Worm (Caenorhabditis elegans) whole organism, dauer: ENCODE results near the gene patr-1.
"Not testable (repeated sequence)": the region's sequence is repeated elsewhere in the genome, so short reads cannot be mapped to it uniquely, and the experiment has no call there.

Experiments
- unc-62 ChIP-seq: sonication (generic microtip); optimal IDR thresholded peaks from 2 replicates; lab custom pipeline; 2017; ENCODE audit warnings: missing biosample characterization, missing genetic modification reagents, missing genetic modification characterization

patr-1 gene

DNA sequence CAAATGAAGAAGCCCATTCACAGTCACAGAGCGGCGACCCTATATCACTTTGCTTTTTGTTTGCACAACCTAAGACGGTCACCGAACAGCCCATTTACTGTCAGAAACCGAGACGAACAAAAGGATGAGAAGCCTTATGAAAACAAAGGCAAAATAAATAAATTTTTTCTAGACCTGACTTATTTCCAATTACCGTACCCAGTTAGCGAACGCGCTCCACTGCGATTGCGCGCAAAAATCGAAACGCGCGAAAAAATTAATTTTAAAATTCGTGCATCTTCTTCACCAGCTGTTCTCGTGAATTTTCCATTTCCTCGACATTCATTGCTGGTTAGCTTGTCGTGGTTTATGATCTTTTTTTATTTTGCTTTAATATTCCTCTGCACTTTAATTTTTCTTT, 4.8 kb upstream of the patr-1 start, which contains the start of gene F43G6.16:
TSS of gene F43G6.16 (minus strand) at position 141 of the 400 bp plus-strand sequence.
- TF ChIP-seq unc-62 (GFP tag; lab: Kevin White, UChicago): no peak

DNA sequence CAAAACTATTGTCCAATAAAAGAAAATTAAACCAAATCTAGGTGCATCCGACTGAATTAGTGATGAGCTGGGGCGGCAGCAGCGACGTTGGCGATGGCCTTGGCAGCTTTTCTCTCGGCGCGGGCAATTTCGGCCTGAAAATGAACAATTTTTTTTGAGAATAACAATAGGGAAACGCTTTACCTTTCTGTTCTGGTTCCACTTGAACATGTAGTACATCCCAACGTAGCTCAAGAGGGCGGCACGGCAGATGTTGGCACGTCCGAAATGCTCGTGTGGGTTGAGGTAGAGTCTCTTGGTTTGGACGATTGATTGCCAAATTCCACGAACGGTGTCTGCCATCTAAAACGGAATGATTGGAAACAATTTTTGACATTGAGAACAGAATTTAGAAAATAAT, 3.5 kb downstream of the patr-1 start, which contains the start of gene F44E5.1:
TSS of gene F44E5.1 (minus strand) at position 342 of the 400 bp plus-strand sequence.
- no peak for TF ChIP-seq unc-62 (GFP tag; lab: Kevin White, UChicago)

DNA sequence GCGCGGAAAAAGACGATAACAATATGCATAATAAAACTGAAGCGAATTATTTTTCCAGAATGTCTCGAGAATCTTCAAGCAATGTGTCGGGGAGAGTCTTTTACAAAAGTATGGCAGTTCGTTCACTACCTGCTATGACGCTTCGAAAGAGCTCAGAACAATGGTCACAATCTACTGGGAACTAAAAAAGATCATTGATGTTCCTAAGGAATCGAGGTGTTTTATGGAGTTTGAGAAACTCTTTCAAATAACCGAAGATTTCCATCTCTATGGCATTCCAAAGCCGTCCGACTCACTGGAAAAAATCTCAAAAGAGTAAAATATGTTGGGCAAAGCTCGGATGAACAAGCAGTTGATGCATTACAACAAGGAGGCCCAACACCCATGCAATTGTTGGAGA, 5.4 kb downstream of the patr-1 start, which contains the start of gene F44E5.15:
TSS of gene F44E5.15 (plus strand) at position 301 of the 400 bp plus-strand sequence.
- TF ChIP-seq unc-62 (GFP tag; lab: Kevin White, UChicago): no peak

DNA sequence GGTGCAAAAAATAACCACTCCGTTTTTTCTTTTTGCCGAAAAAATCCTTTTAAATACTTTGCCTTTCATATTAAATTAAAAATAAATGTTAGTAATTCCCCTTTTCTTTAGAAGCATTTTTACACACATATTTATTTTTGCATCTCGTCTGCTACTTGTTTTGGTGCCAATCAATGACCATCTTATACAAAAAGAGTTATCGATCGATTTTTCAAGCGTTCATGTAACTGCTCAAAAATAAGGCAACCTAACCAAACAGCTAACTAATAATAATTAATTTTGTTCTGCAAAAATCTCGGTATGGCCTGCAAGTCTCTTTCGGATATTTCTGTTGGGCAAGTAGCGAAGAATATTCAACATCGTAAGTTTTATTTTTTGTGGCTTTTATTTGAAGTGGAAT, 11.3 kb downstream of the patr-1 start, which contains the start of gene F44E5.2:
TSS of gene F44E5.2 (plus strand) at position 301 of the 400 bp plus-strand sequence.
- no peak for TF ChIP-seq unc-62 (GFP tag; lab: Kevin White, UChicago)

DNA sequence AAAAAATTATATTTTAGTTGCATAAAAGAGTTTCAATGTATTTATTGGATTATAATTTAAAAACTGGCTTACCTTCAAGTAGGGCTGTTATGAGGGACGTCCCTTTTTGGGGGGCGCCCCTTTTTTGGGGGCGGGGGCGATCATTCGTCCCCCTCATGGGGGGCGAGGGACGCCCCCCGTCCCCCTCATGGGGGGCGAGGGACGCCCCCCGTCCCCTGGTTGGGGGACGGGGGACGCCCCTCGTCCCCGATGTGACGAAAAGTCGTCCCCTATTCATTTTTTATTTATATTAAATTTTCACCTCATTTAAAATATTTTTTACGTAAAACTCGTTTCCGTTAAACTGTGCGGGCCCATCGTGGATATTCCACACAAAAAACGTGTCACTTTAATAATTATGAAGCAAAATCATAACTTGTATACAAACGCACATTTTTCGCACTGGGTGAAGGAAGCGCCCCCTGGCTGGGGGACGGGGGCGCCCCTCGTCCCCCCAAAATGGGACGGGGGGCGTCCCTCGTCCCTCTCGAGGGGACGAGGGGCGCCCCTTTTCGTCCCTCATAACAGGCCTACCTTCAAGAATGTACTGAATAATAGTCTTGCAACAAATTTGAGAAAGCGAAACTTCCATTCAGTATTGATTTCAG, 12.1 kb downstream of the patr-1 start:
- TF ChIP-seq unc-62 (GFP tag; lab: Kevin White, UChicago): no peak

DNA sequence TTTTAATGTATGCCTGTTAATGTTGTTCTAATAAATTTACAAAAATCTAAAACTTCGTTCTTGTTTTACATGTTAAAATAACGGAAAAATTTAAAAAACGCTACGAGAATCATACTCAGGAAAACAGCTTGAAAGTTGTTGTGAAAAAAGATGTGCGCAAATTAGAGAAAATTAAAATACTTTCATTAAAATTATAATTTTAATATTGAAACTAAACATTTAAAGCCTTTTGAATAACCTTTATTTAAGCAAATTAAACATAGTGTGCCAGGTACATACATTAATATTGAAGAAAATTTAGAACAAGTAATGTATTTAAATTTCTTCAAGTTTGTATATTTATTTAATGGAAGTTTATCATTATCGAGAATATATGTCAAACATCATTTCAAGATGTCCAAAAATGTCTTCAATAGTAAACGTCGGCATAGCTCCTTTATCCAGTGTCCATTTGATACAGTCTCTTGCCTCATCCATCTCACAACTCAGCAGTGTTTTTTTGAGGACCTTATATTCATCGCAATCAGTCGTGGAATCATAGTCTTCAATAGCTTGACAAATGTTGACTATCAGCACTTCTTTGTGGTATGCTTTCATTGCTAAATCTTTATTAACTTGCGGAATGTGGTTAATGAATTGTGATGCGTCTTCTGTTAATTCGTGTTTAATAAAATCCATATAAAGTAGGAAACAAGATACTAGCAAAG, 15.8 kb downstream of the patr-1 start:
- no peak for TF ChIP-seq unc-62 (GFP tag; lab: Kevin White, UChicago)

DNA sequence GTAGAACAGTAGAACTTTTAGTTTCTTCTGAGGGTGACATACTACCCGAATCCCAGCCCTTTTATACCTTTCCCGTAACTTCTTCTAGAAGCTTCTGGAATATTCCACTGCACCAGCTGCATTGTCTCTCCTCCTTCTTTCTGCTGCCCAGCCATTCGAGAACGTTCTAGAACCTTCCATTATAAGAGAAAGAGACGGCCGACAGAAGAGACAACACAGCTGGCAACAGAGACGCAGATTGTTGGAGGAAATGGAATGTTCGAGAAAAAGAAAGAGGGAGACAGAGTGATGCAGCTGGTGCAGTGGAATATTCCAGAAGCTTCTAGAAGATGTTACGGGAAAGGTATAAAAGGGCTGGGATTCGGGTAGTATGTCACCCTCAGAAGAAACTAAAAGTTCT, 18.5 kb downstream of the patr-1 start, which contains the start of the genes F44E5.4 and F44E5.5:
TSS of gene F44E5.4 (minus strand) at position 35 of the 400 bp plus-strand sequence.
TSS of gene F44E5.5 (plus strand) at position 386 of the 400 bp plus-strand sequence.
- not testable (repeated sequence) for TF ChIP-seq unc-62 (GFP tag; lab: Kevin White, UChicago)

DNA sequence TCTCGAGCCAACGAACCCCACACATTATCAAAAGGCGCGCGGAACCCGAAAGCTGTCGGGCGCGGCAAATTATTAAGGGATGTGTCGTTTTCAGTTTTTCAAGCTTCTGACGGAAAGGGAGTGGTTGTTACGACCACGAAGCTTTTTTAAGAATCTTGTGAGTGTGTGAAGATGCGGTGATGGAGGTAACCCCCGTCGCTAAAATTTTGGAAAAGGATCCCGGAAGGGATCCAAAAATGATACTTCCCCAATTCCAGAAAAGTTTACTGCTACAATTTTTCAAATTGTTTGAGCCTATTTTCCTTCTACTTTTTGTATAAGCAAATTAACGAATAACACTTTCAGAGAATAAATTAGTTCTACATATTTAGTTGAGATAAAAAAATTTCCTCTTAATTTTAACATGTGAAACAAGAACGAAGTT, 21.0 kb downstream of the patr-1 start:
- no peak for TF ChIP-seq unc-62 (GFP tag; lab: Kevin White, UChicago)

DNA sequence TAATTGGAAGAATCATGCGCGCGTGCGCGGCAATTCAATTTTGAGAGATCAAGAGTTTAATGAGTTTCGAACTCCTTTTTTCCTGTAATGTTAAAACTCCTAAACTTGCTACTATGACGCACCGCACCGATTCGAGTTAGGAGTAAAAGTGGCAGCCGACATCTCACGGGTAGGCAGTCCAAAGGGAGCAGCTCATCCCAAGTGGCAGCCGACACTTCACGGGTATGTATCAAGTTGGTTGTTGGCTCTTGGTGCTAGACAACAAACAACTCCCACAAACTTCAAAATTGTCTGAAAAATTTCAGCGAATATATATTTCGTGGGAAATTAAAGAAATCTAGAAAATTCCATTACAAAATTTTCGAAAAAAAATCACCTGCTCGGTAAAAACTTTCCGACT, 24.6 kb downstream of the patr-1 start:
- no peak for TF ChIP-seq unc-62 (GFP tag; lab: Kevin White, UChicago)

DNA sequence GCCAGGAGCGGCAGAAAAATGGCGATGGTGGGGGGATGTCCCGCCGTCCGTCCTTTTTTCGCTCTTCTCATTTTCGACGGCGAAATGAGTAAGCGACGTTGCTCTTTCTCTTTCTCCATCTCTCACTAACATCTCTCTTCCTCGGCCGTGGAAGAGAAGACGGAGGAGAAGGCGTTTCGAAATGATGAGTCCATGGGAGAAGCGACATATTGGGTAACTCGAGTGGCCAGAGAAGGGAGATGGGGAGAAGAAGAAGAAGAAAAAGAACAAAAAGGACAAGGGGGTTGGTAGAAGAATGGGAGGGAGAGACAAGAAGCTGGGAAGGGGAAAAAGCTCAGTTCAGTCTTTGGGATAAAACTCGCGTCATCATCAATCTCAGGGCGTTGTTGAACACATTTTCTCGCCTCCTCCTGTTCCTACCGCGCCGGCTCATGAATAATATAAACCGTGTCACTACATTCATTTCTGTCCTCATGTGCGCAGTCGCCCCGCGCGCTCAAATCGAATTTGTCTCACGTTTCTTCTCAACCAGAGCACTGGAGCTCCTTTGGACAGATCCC, 26.0 kb downstream of the patr-1 start:
- TF ChIP-seq unc-62 (GFP tag; lab: Kevin White, UChicago): no peak

DNA sequence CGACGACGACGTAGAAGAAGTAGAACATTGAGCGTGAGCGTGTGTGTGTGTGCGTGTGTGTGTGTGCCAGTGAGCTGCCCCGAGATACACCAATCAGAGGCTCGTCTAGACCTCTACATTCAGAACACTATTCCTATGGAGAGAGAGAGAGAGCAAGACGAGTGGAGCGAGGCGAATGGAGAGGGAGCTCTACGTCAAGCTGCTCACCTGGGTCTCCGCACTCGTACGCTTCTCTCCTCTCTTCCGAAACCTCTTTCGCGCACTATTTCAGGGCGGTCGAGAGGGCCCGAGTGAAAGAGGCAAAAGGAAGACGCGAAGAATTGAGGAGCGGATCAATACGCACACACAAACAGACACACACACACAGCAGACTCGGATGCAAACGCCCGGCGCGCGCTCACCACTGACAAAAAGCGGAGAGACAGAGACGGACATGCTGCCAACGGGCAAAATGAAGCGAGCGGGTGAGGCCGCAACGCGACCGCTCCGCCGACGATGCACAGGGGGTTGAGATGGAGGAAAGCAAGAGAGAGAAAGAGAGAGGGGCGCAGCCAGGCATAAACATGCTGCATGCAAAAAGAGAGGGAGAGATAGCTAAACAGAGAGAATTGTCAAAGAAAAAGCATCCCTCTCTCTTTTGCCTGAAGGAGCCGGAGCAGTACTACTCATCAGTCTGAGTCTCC, 28.1 kb downstream of the patr-1 start:
- TF ChIP-seq unc-62 (GFP tag; lab: Kevin White, UChicago): no peak

DNA sequence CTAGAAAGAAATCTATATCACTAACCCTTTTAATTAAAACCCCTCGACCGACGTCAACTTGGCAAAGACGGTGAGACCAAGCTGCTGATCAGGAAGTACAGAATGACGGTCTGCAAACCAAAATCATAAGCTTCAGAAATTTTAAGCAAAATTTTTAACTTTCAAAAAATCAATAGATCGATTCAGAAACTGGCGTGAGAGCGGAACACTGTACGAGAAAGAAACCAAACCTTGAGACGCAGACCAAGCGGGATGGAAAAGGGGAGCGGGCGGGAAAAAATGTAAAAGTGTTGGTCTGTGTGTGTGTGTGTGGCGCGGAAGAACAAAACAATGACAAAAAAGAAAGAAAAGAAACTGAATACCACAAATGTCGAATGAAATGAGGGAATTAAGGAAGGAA, 29.2 kb downstream of the patr-1 start, which contains the start of the genes F44E5.17 and gpb-1:
TSS of gene F44E5.17 (minus strand) at position 101 of the 400 bp plus-strand sequence.
TSS of gene gpb-1 (minus strand) at position 118 of the 400 bp plus-strand sequence.
- no peak for TF ChIP-seq unc-62 (GFP tag; lab: Kevin White, UChicago)

DNA sequence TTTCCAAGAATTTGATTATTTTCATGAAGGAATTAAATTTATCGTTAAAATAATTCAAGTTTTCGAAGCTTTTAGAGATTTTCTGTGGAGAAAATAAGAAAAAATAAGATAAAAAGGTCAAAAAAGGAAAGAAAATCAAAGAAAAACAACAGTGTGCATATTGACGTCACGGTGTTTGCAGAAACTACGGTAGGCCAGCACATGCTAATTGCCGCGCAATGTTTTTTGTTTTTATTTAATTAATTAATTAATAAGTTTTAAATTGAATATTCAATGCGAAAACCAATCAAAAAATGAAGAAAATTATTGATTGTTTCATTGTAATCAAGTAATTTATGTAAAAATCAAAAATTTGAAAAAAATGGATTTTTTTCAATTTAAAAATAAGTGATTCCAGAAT, 29.9 kb downstream of the patr-1 start:
- TF ChIP-seq unc-62 (GFP tag; lab: Kevin White, UChicago): no peak

DNA sequence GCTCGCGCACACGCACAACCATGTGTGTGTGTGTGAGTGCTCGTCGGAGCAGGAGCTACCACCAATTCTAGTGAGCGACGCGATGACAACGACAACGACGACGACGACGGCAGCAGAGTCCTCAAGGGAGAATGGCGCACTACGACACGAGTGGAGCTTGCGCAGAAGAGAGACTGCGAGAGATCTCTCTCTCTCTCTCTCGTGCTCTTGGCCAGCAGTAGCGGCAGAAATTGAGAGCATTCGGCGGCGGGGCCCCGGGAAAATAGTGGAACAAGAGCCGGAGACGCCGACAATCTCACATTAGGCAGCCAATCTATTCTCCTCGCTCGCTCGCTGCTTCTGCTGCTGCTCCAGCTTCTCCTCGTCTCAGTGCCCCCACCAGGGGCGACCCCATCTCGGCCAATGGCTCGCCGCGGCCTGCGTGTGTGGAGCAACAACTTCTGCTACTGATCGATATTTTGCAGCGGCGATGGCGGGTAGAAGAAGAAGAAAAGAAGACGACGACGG, 30.9 kb downstream of the patr-1 start:
- TF ChIP-seq unc-62 (GFP tag; lab: Kevin White, UChicago): no peak

DNA sequence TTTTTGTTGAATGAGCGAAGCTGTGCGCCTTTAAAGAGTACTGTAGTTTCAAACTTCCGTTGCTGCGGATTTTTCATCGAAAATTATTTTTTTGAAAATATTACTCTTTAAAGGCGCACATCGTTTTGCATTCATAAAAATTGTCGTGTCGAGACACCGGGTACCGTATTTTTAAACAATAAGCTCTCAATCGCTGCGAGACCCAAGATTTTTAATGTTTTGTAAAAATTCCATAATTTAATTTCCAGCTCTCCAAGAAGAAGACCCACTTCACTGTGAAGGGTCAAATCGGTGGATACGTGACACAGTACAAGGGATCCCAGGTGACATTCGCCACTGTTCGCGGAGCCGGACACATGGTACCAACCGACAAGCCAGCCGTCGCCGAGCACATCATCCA, 35.4 kb downstream of the patr-1 start:
- no peak for TF ChIP-seq unc-62 (GFP tag; lab: Kevin White, UChicago)
